Fruit fly (Drosophila melanogaster): ENCODE data around the gene Atx-1.

Atx-1 gene

DNA sequence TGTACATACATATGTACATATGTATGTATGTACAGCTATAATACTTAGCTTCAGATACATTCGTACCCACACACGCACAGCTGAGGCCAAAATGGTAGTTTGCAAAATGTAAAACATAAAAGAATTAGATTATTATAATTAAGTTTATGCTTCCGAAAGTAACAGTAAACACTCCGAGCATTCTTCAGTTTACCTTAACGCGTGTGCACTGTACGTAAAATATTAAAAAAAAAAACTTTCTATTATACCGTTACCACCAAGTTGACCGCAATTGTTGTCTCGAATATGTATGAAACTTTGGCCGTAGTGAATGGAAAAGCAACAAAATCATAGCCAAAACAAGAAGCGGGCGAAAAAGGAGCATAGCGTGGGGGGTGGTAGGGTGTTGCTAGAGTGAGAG, 31.6 kb downstream of the Atx-1 start (continued):
- no peak for TF ChIP-seq Hr38 (GFP tag; optimal IDR thresholded peaks at IDR 0.05)
- peak; percentile 78 for TF ChIP-seq Sox102F (GFP tag; optimal IDR thresholded peaks at IDR 0.05)
- peak; percentile 55 for TF ChIP-seq cyc (GFP tag; optimal IDR thresholded peaks at IDR 0.05)
- peak; percentile 74 for TF ChIP-seq Eip75B (GFP tag; optimal IDR thresholded peaks at IDR 0.05)
- TF ChIP-seq CG7368 (GFP tag; optimal IDR thresholded peaks at IDR 0.05): peak; percentile 50
- TF ChIP-seq OdsH (GFP tag; optimal IDR thresholded peaks at IDR 0.05): peak; percentile 79
- TF ChIP-seq net (GFP tag; optimal IDR thresholded peaks at IDR 0.05): peak; percentile 74
- peak; percentile 89 for TF ChIP-seq Eip78C (GFP tag)
- TF ChIP-seq CG11762 (GFP tag; optimal IDR thresholded peaks at IDR 0.05; ENCODE audit: insufficient read depth): peak; percentile 49
- peak; percentile 74 for TF ChIP-seq acj6 (GFP tag; optimal IDR thresholded peaks at IDR 0.05)
- TF ChIP-seq fkh (GFP tag; optimal IDR thresholded peaks at IDR 0.05): peak; percentile 32
- peak; percentile 25 for TF ChIP-seq Ets21C (GFP tag; optimal IDR thresholded peaks at IDR 0.05)
- TF ChIP-seq Ets96B (tag; optimal IDR thresholded peaks at IDR 0.05): peak; percentile 71
- TF ChIP-seq CG34406 (GFP tag; optimal IDR thresholded peaks at IDR 0.05): peak; percentile 62
- peak; percentile 67 for TF ChIP-seq Lpt (GFP tag; optimal IDR thresholded peaks at IDR 0.05)
- peak; percentile 30 for TF ChIP-seq Sox15 (GFP tag; optimal IDR thresholded peaks at IDR 0.05)
- peak; percentile 78 for TF ChIP-seq CG3919 (GFP tag; optimal IDR thresholded peaks at IDR 0.05)
- peak; percentile 67 for TF ChIP-seq CG10631 (GFP tag; optimal IDR thresholded peaks at IDR 0.05)
- peak; percentile 50 for TF ChIP-seq CG6808 (GFP tag; optimal IDR thresholded peaks at IDR 0.05)
- TF ChIP-seq CG4318 (GFP tag; optimal IDR thresholded peaks at IDR 0.05): peak; percentile 80

DNA sequence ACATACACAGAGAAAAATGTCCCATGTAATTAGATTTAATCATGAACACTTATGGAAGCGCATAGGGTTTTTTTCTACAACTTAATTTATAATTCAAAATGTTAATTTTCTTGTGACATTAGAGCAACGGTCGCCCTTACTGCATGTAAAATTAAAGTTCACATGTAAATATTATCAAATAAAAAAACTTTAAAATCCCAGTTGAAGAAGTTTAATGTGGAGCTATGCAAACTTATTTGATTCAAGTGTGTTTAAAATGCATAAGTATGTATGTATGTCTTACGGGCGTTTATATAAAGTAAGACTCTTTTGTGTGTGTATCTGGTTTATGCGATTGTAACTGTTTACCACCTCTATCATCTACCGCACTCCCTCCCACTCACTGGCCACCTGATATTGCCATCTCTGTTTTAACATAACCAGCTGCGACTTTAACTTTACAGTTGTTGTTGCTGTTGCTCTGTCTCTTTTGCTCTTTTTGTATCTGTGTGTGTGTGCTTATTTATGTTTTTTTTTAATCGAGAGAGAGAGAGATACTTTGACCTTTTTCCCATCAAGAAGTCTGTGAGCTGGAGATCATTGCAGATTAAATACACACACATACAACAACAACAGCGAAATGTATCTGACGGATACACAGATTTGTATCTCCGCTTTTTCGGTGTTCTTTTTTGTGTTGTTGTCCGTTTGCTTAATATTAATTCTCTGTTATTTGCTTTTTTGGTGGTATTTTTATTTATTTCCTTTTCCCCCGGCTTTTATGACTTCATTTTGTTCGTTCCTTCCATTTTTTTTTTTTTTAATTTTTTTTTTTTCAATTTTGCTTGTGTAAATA, 32.6 kb downstream of the Atx-1 start:
- TF ChIP-seq svp (GFP tag): peak; percentile 95
- peak; percentile 99 for TF ChIP-seq Eip78C (GFP tag)
- peak; percentile 49 for TF ChIP-seq Gug (GFP tag; IDR thresholded peaks at IDR 0.05)
- peak; percentile 73 for TF ChIP-seq CG1621 (tag; optimal IDR thresholded peaks at IDR 0.05)
- peak; percentile 92 for TF ChIP-seq CG31627 (GFP tag; optimal IDR thresholded peaks at IDR 0.05)
- peak; percentile 90 for TF ChIP-seq CG6792 (GFP tag; optimal IDR thresholded peaks at IDR 0.05)
- peak; percentile 94 for TF ChIP-seq Sox14 (GFP tag; optimal IDR thresholded peaks at IDR 0.05)
- TF ChIP-seq OdsH (GFP tag; optimal IDR thresholded peaks at IDR 0.05): peak; percentile 93
- peak; percentile 78 for TF ChIP-seq CG16779 (tag; optimal IDR thresholded peaks at IDR 0.05)
- TF ChIP-seq dsx (GFP tag; optimal IDR thresholded peaks at IDR 0.05; ENCODE audit: poor library complexity, severe bottlenecking): peak; percentile 85
- TF ChIP-seq CG6854 (GFP tag; optimal IDR thresholded peaks at IDR 0.05): no peak
- TF ChIP-seq spab (GFP tag; optimal IDR thresholded peaks at IDR 0.05): peak; percentile 66
- TF ChIP-seq fd59A (GFP tag; optimal IDR thresholded peaks at IDR 0.05): peak; percentile 87
- TF ChIP-seq CG34406 (GFP tag; optimal IDR thresholded peaks at IDR 0.05): peak; percentile 92
- peak; percentile 76 for TF ChIP-seq Lpt (GFP tag; optimal IDR thresholded peaks at IDR 0.05)
- peak; percentile 66 for TF ChIP-seq CG10669 (GFP tag; optimal IDR thresholded peaks at IDR 0.05)
- peak; percentile 95 for TF ChIP-seq pdm3 (GFP tag; optimal IDR thresholded peaks at IDR 0.05)
- TF ChIP-seq Sox15 (GFP tag; optimal IDR thresholded peaks at IDR 0.05): peak; percentile 90
- peak; percentile 50 for TF ChIP-seq CG9139 (GFP tag; optimal IDR thresholded peaks at IDR 0.05)
- no peak for TF ChIP-seq fd85E (GFP tag; optimal IDR thresholded peaks at IDR 0.05)
- TF ChIP-seq cyc (GFP tag; optimal IDR thresholded peaks at IDR 0.05): peak; percentile 79
- TF ChIP-seq esn (GFP tag; optimal IDR thresholded peaks at IDR 0.05): peak; percentile 95
- TF ChIP-seq vri (GFP tag; optimal IDR thresholded peaks at IDR 0.05): peak; percentile 77
- peak; percentile 77 to 78 for TF ChIP-seq salr (GFP tag; optimal IDR thresholded peaks at IDR 0.05)
- TF ChIP-seq CG8119 (GFP tag; IDR thresholded peaks at IDR 0.05): peak; percentile 91
- peak; percentile 74 for TF ChIP-seq CG11902 (GFP tag; optimal IDR thresholded peaks at IDR 0.05)
- peak; percentile 86 for TF ChIP-seq net (GFP tag; optimal IDR thresholded peaks at IDR 0.05)
- TF ChIP-seq CG6808 (GFP tag; optimal IDR thresholded peaks at IDR 0.05): peak; percentile 69
- TF ChIP-seq CG4318 (GFP tag; optimal IDR thresholded peaks at IDR 0.05): peak; percentile 90
- peak; percentile 85 for TF ChIP-seq Eip93F (GFP tag; optimal IDR thresholded peaks at IDR 0.05)
- peak; percentile 37; the same call in 1 of the 2 replicates for TF ChIP-seq CG11294 (GFP tag; IDR thresholded peaks at IDR 0.05)
- peak; percentile 91 for TF ChIP-seq fkh (GFP tag; optimal IDR thresholded peaks at IDR 0.05)
- TF ChIP-seq Hr38 (GFP tag; optimal IDR thresholded peaks at IDR 0.05): no peak
- TF ChIP-seq CG3919 (GFP tag; optimal IDR thresholded peaks at IDR 0.05): peak; percentile 74
- TF ChIP-seq CG3032 (tag; optimal IDR thresholded peaks at IDR 0.05): peak; percentile 87
- peak; percentile 86 for TF ChIP-seq dac (GFP tag; optimal IDR thresholded peaks at IDR 0.05)
- peak; percentile 92 for TF ChIP-seq Met (GFP tag; optimal IDR thresholded peaks at IDR 0.05)
- TF ChIP-seq Sox102F (GFP tag; optimal IDR thresholded peaks at IDR 0.05): peak; percentile 93
- peak; percentile 88 for TF ChIP-seq CG10631 (GFP tag; optimal IDR thresholded peaks at IDR 0.05)
- TF ChIP-seq CG8319 (GFP tag; optimal IDR thresholded peaks at IDR 0.05): peak; percentile 63

Measured in whole organism, prepupa.